Fruit fly (Drosophila melanogaster) whole organism, prepupa: ENCODE measurements around the gene CG15882.

Experiments
- CG10631 ChIP-seq: fragments of 200-800 bp; sonication (Bioruptor generic); optimal IDR thresholded peaks from 2 replicates; lab custom pipeline; 2016; ENCODE audit warnings: missing biosample characterization, missing genetic modification characterization
- CG11762 ChIP-seq: fragments of 200-800 bp; sonication (Bioruptor generic); optimal IDR thresholded peaks from 3 replicates; lab custom pipeline; 2016; ENCODE audit warnings: missing biosample characterization, missing genetic modification characterization; ENCODE audit not compliant: insufficient read depth
- CG11902 ChIP-seq: fragments of 200-800 bp; sonication (Bioruptor generic); optimal IDR thresholded peaks from 3 replicates; lab custom pipeline; 2016; ENCODE audit warnings: missing biosample characterization, missing genetic modification characterization
- CG15336 ChIP-seq: fragments of 200-800 bp; sonication (Bioruptor generic); IDR thresholded peaks from 2 replicates; pipeline ENCODE4 v1.3.6; 2022; ENCODE audit warnings: missing biosample characterization, missing genetic modification characterization
- CG1621 ChIP-seq: fragments of 200-800 bp; sonication (Bioruptor generic); optimal IDR thresholded peaks from 3 replicates; lab custom pipeline; 2018; ENCODE audit warnings: missing biosample characterization, mild to moderate bottlenecking, missing genetic modification characterization
- CG16779 ChIP-seq: fragments of 200-800 bp; sonication (Bioruptor generic); optimal IDR thresholded peaks from 3 replicates; lab custom pipeline; 2017; ENCODE audit warnings: missing biosample characterization, mild to moderate bottlenecking, missing genetic modification characterization
- CG3032 ChIP-seq: fragments of 200-800 bp; optimal IDR thresholded peaks from 2 replicates; lab custom pipeline; 2019; ENCODE audit warnings: missing biosample characterization, mild to moderate bottlenecking, missing genetic modification characterization, moderate library complexity
- CG31627 ChIP-seq: fragments of 200-800 bp; sonication (Bioruptor generic); optimal IDR thresholded peaks from 3 replicates; lab custom pipeline; 2016; ENCODE audit warnings: missing biosample characterization, missing genetic modification characterization
- CG32006 ChIP-seq: fragments of 200-800 bp; sonication (Bioruptor generic); optimal IDR thresholded peaks from 3 replicates; lab custom pipeline; 2017; ENCODE audit warnings: missing biosample characterization, mild to moderate bottlenecking, missing genetic modification characterization
- CG34406 ChIP-seq: fragments of 200-800 bp; sonication (Bioruptor generic); optimal IDR thresholded peaks from 3 replicates; lab custom pipeline; 2016; ENCODE audit warnings: missing biosample characterization, missing genetic modification characterization
- CG3919 ChIP-seq: fragments of 200-800 bp; sonication (Bioruptor generic); optimal IDR thresholded peaks from 3 replicates; lab custom pipeline; 2016; ENCODE audit warnings: missing biosample characterization, missing genetic modification characterization
- CG4318 ChIP-seq: fragments of 200-800 bp; sonication (Bioruptor generic); optimal IDR thresholded peaks from 3 replicates; lab custom pipeline; 2017; ENCODE audit warnings: missing biosample characterization, mild to moderate bottlenecking, missing genetic modification characterization
- CG6163 ChIP-seq: fragments of 200-800 bp; sonication (Bioruptor generic); IDR thresholded peaks from 3 replicates; pipeline ENCODE4 v1.3.6; 2022; ENCODE audit warnings: missing biosample characterization, missing genetic modification characterization
- CG6276 ChIP-seq: fragments of 200-800 bp; sonication (Bioruptor generic); optimal IDR thresholded peaks from 2 replicates; lab custom pipeline; 2017; ENCODE audit warnings: missing biosample characterization, mild to moderate bottlenecking, missing genetic modification characterization
- CG6792 ChIP-seq: fragments of 200-800 bp; sonication (Bioruptor generic); optimal IDR thresholded peaks from 3 replicates; lab custom pipeline; 2016; ENCODE audit warnings: missing biosample characterization, missing genetic modification characterization
- CG6808 ChIP-seq: fragments of 200-800 bp; sonication (Bioruptor generic); optimal IDR thresholded peaks from 3 replicates; lab custom pipeline; 2017; ENCODE audit warnings: missing biosample characterization, missing genetic modification characterization, mild to moderate bottlenecking, moderate library complexity, missing genetic modification reagents
- CG8119 ChIP-seq: fragments of 200-800 bp; sonication (Bioruptor generic); IDR thresholded peaks from 3 replicates; pipeline ENCODE4 v1.3.6; 2022; ENCODE audit warnings: missing biosample characterization, missing genetic modification characterization
- CG8632 ChIP-seq: fragments of 200-800 bp; sonication (Bioruptor generic); optimal IDR thresholded peaks from 3 replicates; lab custom pipeline; 2016; ENCODE audit warnings: missing biosample characterization, missing genetic modification characterization
- Eip75B ChIP-seq: fragments of 200-800 bp; sonication (Bioruptor generic); optimal IDR thresholded peaks from 3 replicates; lab custom pipeline; 2016; ENCODE audit warnings: missing biosample characterization, missing genetic modification characterization
- Eip78C ChIP-seq: fragments of 200-800 bp; sonication (Bioruptor generic); peaks from one replicate; lab custom pipeline; 2016; ENCODE audit warnings: missing biosample characterization, missing genetic modification characterization
- Eip93F ChIP-seq: fragments of 200-800 bp; sonication (Bioruptor generic); optimal IDR thresholded peaks from 2 replicates; lab custom pipeline; 2016; ENCODE audit warnings: missing biosample characterization, mild to moderate bottlenecking, missing genetic modification characterization
- Ets96B ChIP-seq: fragments of 200-800 bp; optimal IDR thresholded peaks from 2 replicates; lab custom pipeline; 2019; ENCODE audit warnings: missing biosample characterization, mild to moderate bottlenecking, missing genetic modification characterization, moderate library complexity
- Gug ChIP-seq: fragments of 200-800 bp; sonication (Bioruptor generic); IDR thresholded peaks from 2 replicates; pipeline ENCODE4 v1.3.6; 2022; ENCODE audit warnings: missing biosample characterization, missing genetic modification characterization
- Hr38 ChIP-seq: sonication (Bioruptor generic); optimal IDR thresholded peaks from 2 replicates; lab custom pipeline; 2016; ENCODE audit warnings: missing biosample characterization, missing genetic modification characterization
- Hr39 ChIP-seq: fragments of 200-800 bp; sonication (Bioruptor generic); optimal IDR thresholded peaks from 2 replicates; lab custom pipeline; 2016; ENCODE audit warnings: missing biosample characterization, missing genetic modification characterization
- Hr4 ChIP-seq: fragments of 200-800 bp; sonication (Bioruptor generic); optimal IDR thresholded peaks from 3 replicates; lab custom pipeline; 2016; ENCODE audit warnings: missing biosample characterization, missing genetic modification characterization
- Lpt ChIP-seq: fragments of 200-800 bp; sonication (Bioruptor generic); optimal IDR thresholded peaks from 3 replicates; lab custom pipeline; 2016; ENCODE audit warnings: missing biosample characterization, missing genetic modification characterization
- Met ChIP-seq: fragments of 200-800 bp; sonication (Bioruptor generic); optimal IDR thresholded peaks from 3 replicates; lab custom pipeline; 2016; ENCODE audit warnings: missing biosample characterization, missing genetic modification characterization
- Smox ChIP-seq: fragments of 200-800 bp; sonication (Bioruptor generic); optimal IDR thresholded peaks from 3 replicates; lab custom pipeline; 2016; ENCODE audit warnings: missing biosample characterization, missing genetic modification characterization
- Sox14 ChIP-seq: fragments of 200-800 bp; sonication (Bioruptor generic); optimal IDR thresholded peaks from 3 replicates; lab custom pipeline; 2016; ENCODE audit warnings: missing biosample characterization, missing genetic modification characterization
- Sox15 ChIP-seq: fragments of 200-800 bp; sonication (Bioruptor generic); optimal IDR thresholded peaks from 3 replicates; lab custom pipeline; 2016; ENCODE audit warnings: missing biosample characterization, missing genetic modification characterization
- achi ChIP-seq: fragments of 200-800 bp; sonication (Bioruptor generic); optimal IDR thresholded peaks from 3 replicates; lab custom pipeline; 2016; ENCODE audit warnings: missing biosample characterization, missing genetic modification characterization
- cyc ChIP-seq: fragments of 200-800 bp; sonication (Bioruptor generic); optimal IDR thresholded peaks from 3 replicates; lab custom pipeline; 2016; ENCODE audit warnings: missing biosample characterization, missing genetic modification characterization
- dac ChIP-seq: fragments of 200-800 bp; sonication (Bioruptor generic); optimal IDR thresholded peaks from 2 replicates; lab custom pipeline; 2017; ENCODE audit warnings: missing biosample characterization, mild to moderate bottlenecking, missing genetic modification characterization
- dsx ChIP-seq: fragments of 200-800 bp; optimal IDR thresholded peaks from 3 replicates; lab custom pipeline; 2019; ENCODE audit warnings: missing biosample characterization, mild to moderate bottlenecking, missing genetic modification characterization, moderate library complexity; ENCODE audit not compliant: poor library complexity, severe bottlenecking
- eg ChIP-seq: fragments of 200-800 bp; sonication (Bioruptor generic); IDR thresholded peaks from 3 replicates; pipeline ENCODE4 v1.3.6; 2022; ENCODE audit warnings: missing biosample characterization, missing genetic modification characterization
- esn ChIP-seq: fragments of 200-800 bp; sonication (Bioruptor generic); optimal IDR thresholded peaks from 2 replicates; lab custom pipeline; 2016; ENCODE audit warnings: missing biosample characterization, mild to moderate bottlenecking, missing genetic modification characterization, moderate library complexity
- fd85E ChIP-seq: fragments of 200-800 bp; sonication (Bioruptor generic); optimal IDR thresholded peaks from 3 replicates; lab custom pipeline; 2016; ENCODE audit warnings: missing biosample characterization, missing genetic modification characterization
- fkh ChIP-seq: fragments of 200-800 bp; sonication (Bioruptor generic); optimal IDR thresholded peaks from 3 replicates; lab custom pipeline; 2017; ENCODE audit warnings: missing biosample characterization, mild to moderate bottlenecking, missing genetic modification characterization, moderate library complexity
- lz ChIP-seq: fragments of 200-800 bp; sonication (Bioruptor generic); optimal IDR thresholded peaks from 3 replicates; lab custom pipeline; 2016; ENCODE audit warnings: missing biosample characterization, missing genetic modification characterization
- net ChIP-seq: fragments of 200-800 bp; sonication (Bioruptor generic); optimal IDR thresholded peaks from 3 replicates; lab custom pipeline; 2016; ENCODE audit warnings: missing biosample characterization, missing genetic modification characterization
- pdm3 ChIP-seq: fragments of 200-800 bp; sonication (Bioruptor generic); optimal IDR thresholded peaks from 3 replicates; lab custom pipeline; 2016; ENCODE audit warnings: missing biosample characterization, missing genetic modification characterization
- spab ChIP-seq: fragments of 200-800 bp; sonication (Bioruptor generic); optimal IDR thresholded peaks from 2 replicates; lab custom pipeline; 2017; ENCODE audit warnings: missing biosample characterization, mild to moderate bottlenecking, missing genetic modification characterization, missing genetic modification reagents
- ss ChIP-seq, 2 experiments: fragments of 200-800 bp; sonication (Bioruptor generic); optimal IDR thresholded peaks; 2 replicates in 1 of 2; 3 replicates in 1 of 2; lab custom pipeline; 2017 to 2018; ENCODE audit warnings: mild to moderate bottlenecking in 2 of 2, missing biosample characterization in 2 of 2, missing genetic modification characterization in 2 of 2, moderate library complexity in 1 of 2
- svp ChIP-seq: fragments of 200-800 bp; sonication (Bioruptor generic); peaks from one replicate; lab custom pipeline; 2016; ENCODE audit warnings: missing biosample characterization, missing genetic modification characterization
- vri ChIP-seq: fragments of 200-800 bp; sonication (Bioruptor generic); optimal IDR thresholded peaks from 3 replicates; lab custom pipeline; 2016; ENCODE audit warnings: missing biosample characterization, mild to moderate bottlenecking, missing genetic modification characterization

The CG15882 gene

dm6 chrX:19147939-19148641 is 23.9 kb upstream of the CG15882 start:
- peak; percentile 14 for TF ChIP-seq vri (GFP tag; lab: Kevin White, UChicago)
- TF ChIP-seq CG8119 (GFP tag; lab: Robert Waterston, UW): 0 out of 3 replicates have a peak, but pooled peaks have one; percentile 27
- TF ChIP-seq Eip93F (GFP tag; lab: Kevin White, UChicago): peak; percentile 4
- peak; percentile 65; the same call in 2 of the 3 replicates for TF ChIP-seq CG6163
- TF ChIP-seq CG32006 (GFP tag; lab: Kevin White, UChicago): peak; percentile 13
- peak; percentile 13 for TF ChIP-seq CG3919 (GFP tag; lab: Kevin White, UChicago)
- peak in 1 of 2 experiments; percentile 26 for TF ChIP-seq ss (GFP tag; optimal IDR thresholded peaks at IDR 0.05; lab: Kevin White, UChicago)
- peak; percentile 49; the same call in 1 of the 3 replicates for TF ChIP-seq eg (GFP tag; lab: Robert Waterston, UW)
- no peak for TF ChIP-seq Ets96B (tag; lab: Kevin White, UChicago)
- peak; percentile 16 for TF ChIP-seq svp (GFP tag; lab: Kevin White, UChicago)
- no peak for TF ChIP-seq Hr38 (GFP tag; lab: Kevin White, UChicago)
- TF ChIP-seq CG4318: no peak
- TF ChIP-seq fkh (GFP tag; lab: Kevin White, UChicago): peak; percentile 24
- peak; percentile 30 for TF ChIP-seq CG34406 (GFP tag; lab: Kevin White, UChicago)
- no peak for TF ChIP-seq pdm3 (GFP tag; lab: Kevin White, UChicago)
- TF ChIP-seq CG8632: peak; percentile 38
- TF ChIP-seq CG6808 (GFP tag; lab: Kevin White, UChicago): peak; percentile 4
- TF ChIP-seq Eip78C (GFP tag; lab: Kevin White, UChicago): peak; percentile 42
- no peak for TF ChIP-seq CG6276 (GFP tag; lab: Kevin White, UChicago)
- no peak for TF ChIP-seq Sox15
- 0 out of 2 replicates have a peak, but pooled peaks have one; percentile 8 for TF ChIP-seq CG15336 (GFP tag; lab: Robert Waterston, UW)

- peak; percentile 53 for TF ChIP-seq CG10631 (GFP tag; lab: Kevin White, UChicago)
- TF ChIP-seq CG8119 (GFP tag; lab: Robert Waterston, UW): peak; percentile 61
- TF ChIP-seq CG32006 (GFP tag; lab: Kevin White, UChicago): peak; percentile 78
- TF ChIP-seq CG3919 (GFP tag; lab: Kevin White, UChicago): peak; percentile 31
- peak; percentile 91 for TF ChIP-seq Eip78C (GFP tag; lab: Kevin White, UChicago)
- TF ChIP-seq Hr39 (GFP tag; lab: Kevin White, UChicago): peak; percentile 15
- peak; percentile 8 for TF ChIP-seq lz (GFP tag; lab: Kevin White, UChicago)
- TF ChIP-seq CG6276 (GFP tag; lab: Kevin White, UChicago): peak; percentile 24
- no peak for TF ChIP-seq CG11902 (GFP tag; lab: Kevin White, UChicago)
- peak; percentile 42 for TF ChIP-seq Eip75B (GFP tag; lab: Kevin White, UChicago)
- no peak for TF ChIP-seq Hr38 (GFP tag; lab: Kevin White, UChicago)
- TF ChIP-seq Sox14 (GFP tag; lab: Kevin White, UChicago): peak; percentile 15
- peak; percentile 37 for TF ChIP-seq esn
- no peak for TF ChIP-seq CG1621 (tag; lab: Kevin White, UChicago)
- TF ChIP-seq dsx (GFP tag; lab: Kevin White, UChicago): peak; percentile 29
- TF ChIP-seq CG15336 (GFP tag; lab: Robert Waterston, UW): peak; percentile 46
- TF ChIP-seq Hr4: peak; percentile 58
- TF ChIP-seq CG3032 (tag; lab: Kevin White, UChicago): no peak
- TF ChIP-seq CG34406 (GFP tag; lab: Kevin White, UChicago): no peak
- no peak for TF ChIP-seq dac (GFP tag; lab: Kevin White, UChicago)
- peak; percentile 23 for TF ChIP-seq achi (GFP tag; lab: Kevin White, UChicago)
- TF ChIP-seq spab (GFP tag; lab: Kevin White, UChicago): no peak
- TF ChIP-seq Eip93F (GFP tag; lab: Kevin White, UChicago): no peak
- no peak for TF ChIP-seq CG16779 (tag; lab: Kevin White, UChicago)
- peak; percentile 52; the same call in 2 of the 3 replicates for TF ChIP-seq eg (GFP tag; lab: Robert Waterston, UW)
- TF ChIP-seq svp (GFP tag; lab: Kevin White, UChicago): peak; percentile 83
- TF ChIP-seq ss (GFP tag; optimal IDR thresholded peaks at IDR 0.05; lab: Kevin White, UChicago): peak in 1 of 2 experiments; percentile 6
- peak; percentile 35 for TF ChIP-seq net (GFP tag; lab: Kevin White, UChicago)
- TF ChIP-seq vri (GFP tag; lab: Kevin White, UChicago): no peak
- TF ChIP-seq CG11762: peak; percentile 15
- TF ChIP-seq cyc (GFP tag; lab: Kevin White, UChicago): peak; percentile 4
- no peak for TF ChIP-seq Sox15
- TF ChIP-seq fd85E (GFP tag; lab: Kevin White, UChicago): no peak
- peak; percentile 20 for TF ChIP-seq CG31627 (GFP tag; lab: Kevin White, UChicago)
- no peak for TF ChIP-seq Gug (GFP tag; lab: Robert Waterston, UW)
- peak; percentile 37 for TF ChIP-seq Met
- peak; percentile 19 for TF ChIP-seq Lpt (GFP tag; lab: Kevin White, UChicago)
- TF ChIP-seq Smox (GFP tag; lab: Kevin White, UChicago): peak; percentile 9
- TF ChIP-seq CG6792: no peak
Measured at dm6 chrX:19146421-19146952, 22.3 kb upstream of the CG15882 start.
